Fruit fly (Drosophila melanogaster): ENCODE results near the gene CG17782.

Gene CG17782

DNA sequence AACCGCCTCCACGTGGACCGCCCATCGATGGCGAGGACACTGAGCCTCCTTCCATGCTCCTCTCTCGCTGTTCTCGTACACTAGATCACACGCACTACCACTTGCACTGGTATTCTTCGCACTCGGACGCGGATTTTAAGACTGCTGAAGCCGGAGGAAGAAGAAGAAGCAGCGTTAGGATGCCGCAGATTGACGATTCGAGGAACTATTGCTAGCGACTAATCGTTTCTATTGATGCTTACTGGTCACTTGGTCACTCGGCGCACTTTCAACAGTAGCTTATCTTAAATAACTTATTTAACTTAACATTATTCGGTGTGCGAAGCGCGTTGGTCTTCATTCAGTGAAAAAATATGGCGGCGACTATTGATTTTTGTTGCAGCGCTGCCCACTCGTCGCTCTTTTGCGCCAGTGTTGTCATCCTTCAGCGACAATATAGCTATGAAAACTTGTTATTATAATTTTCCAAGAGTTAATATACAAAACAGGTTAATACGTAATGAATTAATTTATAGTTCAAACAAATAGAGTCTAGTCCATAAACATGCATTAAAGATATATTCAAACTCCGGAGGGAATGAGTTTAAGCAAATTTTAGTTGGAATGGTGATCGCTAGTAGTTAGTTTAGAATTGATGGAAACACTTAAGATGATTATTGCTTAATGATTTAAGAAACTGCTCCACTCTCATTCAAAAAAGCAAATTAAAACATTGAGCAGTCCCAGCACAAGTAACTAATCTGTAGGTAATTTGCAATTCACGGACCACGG, 24.0 kb downstream of the CG17782 start, which contains the start of the genes CG5746 and CG6454 (continued):
- TF ChIP-seq BtbVII (GFP tag; optimal IDR thresholded peaks at IDR 0.05) (no peak), CG2875 (GFP tag; optimal IDR thresholded peaks at IDR 0.05) (no peak), CG3407 (GFP tag; optimal IDR thresholded peaks at IDR 0.05) (no peak), CG8281 (tag; optimal IDR thresholded peaks at IDR 0.05) (no peak), phol (tag; optimal IDR thresholded peaks at IDR 0.05) (peak; percentile 99)

DNA sequence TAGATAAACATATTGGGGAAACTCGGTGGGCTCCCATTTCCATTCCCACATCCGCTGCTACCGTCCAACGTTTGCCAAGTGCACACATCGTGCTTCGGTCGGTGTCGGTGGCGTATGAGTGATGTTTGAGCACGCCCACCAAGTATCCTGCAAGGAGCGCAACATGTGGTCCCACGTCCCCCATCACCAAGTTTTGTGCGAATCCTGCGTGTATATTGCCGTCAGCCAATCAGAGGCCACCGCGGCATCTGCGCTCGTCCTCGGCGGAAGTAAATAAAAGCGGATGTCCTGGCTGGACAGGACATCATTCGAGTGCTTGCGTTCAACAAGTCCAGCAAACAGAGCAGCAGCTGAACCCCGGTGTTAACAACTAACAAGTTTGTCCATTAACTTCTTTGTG, 31.3 kb downstream of the CG17782 start, which contains the start of gene Ms:
Gene Ms, plus strand, starts transcription at position 301 of the 400 bp plus-strand sequence.
- TF ChIP-seq Eip74EF (GFP tag; optimal IDR thresholded peaks at IDR 0.05) (no peak), CG7372 (GFP tag; IDR thresholded peaks at IDR 0.05) (0 out of 2 replicates have a peak, but pooled peaks have one; percentile 12), maf-S (GFP tag; optimal IDR thresholded peaks at IDR 0.05) (no peak)

DNA sequence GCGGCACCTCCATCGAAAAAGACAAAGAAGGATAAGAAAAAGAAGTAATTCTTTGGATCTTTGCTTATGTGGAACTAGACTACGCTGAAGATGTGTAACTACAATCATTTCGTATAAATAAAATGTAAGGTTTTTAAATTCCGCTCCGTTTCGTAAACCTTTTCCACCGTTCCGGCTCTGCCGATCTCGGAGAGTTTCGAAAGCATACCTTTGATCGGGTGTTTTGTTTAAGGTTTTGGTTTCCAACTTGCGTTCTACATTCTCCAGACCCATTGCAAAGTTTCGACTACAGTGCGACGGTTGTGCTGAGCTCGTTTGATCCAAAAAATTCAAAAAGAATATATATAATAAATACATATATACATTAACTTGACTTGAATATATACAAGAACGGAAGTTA, 35.9 kb downstream of the CG17782 start, which contains the start of gene CG6432:
Gene CG6432, plus strand, starts transcription at position 301 of the 400 bp plus-strand sequence.
- TF ChIP-seq CG1832 (GFP tag; optimal IDR thresholded peaks at IDR 0.05) = no peak
- TF ChIP-seq Dad (GFP tag; optimal IDR thresholded peaks at IDR 0.05) = no peak
- TF ChIP-seq CG15011 (GFP tag; optimal IDR thresholded peaks at IDR 0.05) = no peak
- TF ChIP-seq fd96Cb (tag; optimal IDR thresholded peaks at IDR 0.05) = no peak
- no peak for TF ChIP-seq sr (GFP tag; IDR thresholded peaks at IDR 0.05)
- TF ChIP-seq CG12071 (GFP tag; optimal IDR thresholded peaks at IDR 0.05) = no peak

DNA sequence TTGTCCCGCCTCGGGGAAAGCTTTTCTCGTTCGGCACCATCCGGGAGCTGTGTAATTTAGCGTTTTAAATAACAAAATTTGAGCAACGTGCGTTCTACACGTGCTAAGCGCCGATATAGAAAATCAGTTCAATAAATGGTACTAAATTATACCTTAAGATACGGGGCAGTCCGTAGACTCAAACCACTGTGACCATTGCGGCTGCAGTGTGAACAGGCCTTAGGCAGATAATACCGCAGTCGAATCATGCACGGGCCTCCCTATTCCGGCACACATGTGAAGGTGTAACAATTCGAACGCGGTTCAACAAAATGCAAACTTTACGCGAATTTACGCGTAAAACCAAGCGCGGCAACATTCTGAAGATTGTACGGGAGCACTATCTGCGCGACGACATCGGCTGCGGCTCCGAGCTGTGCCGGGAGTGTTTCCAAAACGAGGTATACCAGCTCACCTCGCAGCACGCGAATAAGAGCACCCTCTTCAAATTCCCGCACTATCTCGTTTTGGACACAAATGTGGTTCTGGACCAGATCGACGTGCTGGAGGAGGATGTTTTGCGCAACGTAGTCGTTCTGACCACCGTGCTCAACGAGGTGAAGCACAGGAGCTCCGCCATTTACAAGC, 39.3 kb downstream of the CG17782 start, which contains the start of the genes Rrp5 and Dis3:
Gene Rrp5, minus strand, starts transcription at position 135 of the 627 bp plus-strand sequence.
Gene Dis3, plus strand, starts transcription at position 252 of the 627 bp plus-strand sequence.
- TF ChIP-seq CHES-1-like (GFP tag; optimal IDR thresholded peaks at IDR 0.05) = peak; percentile 60
- TF ChIP-seq vfl (GFP tag; optimal IDR thresholded peaks at IDR 0.05) = no peak
- peak; percentile 64; the same call in 1 of the 2 replicates for TF ChIP-seq CG3847 (GFP tag; IDR thresholded peaks at IDR 0.05)
- no peak for TF ChIP-seq CG1233 (GFP tag; optimal IDR thresholded peaks at IDR 0.05)
- peak; percentile 94 for TF ChIP-seq CG30020 (tag; optimal IDR thresholded peaks at IDR 0.05)
- peak; percentile 52 for TF ChIP-seq sens-2 (GFP tag; IDR thresholded peaks at IDR 0.05)
- TF ChIP-seq CG15073 (GFP tag; optimal IDR thresholded peaks at IDR 0.05) = no peak
- TF ChIP-seq chm (GFP tag; IDR thresholded peaks at IDR 0.05) = peak; percentile 44
- TF ChIP-seq ara (GFP tag; IDR thresholded peaks at IDR 0.05) = 0 out of 2 replicates have a peak, but pooled peaks have one; percentile 50
- TF ChIP-seq al (GFP tag; IDR thresholded peaks at IDR 0.05) = 0 out of 2 replicates have a peak, but pooled peaks have one; percentile 10
- peak; percentile 78 for TF ChIP-seq vvl (GFP tag; IDR thresholded peaks at IDR 0.05)
- TF ChIP-seq Max (GFP tag; optimal IDR thresholded peaks at IDR 0.05) = peak; percentile 95
- TF ChIP-seq CG8089 (GFP tag; optimal IDR thresholded peaks at IDR 0.05) = peak; percentile 7
- no peak for TF ChIP-seq usp (GFP tag; optimal IDR thresholded peaks at IDR 0.05)
- TF ChIP-seq HLH4C (GFP tag; IDR thresholded peaks at IDR 0.05; ENCODE audit: partially characterized antibody) = peak; percentile 58; the same call in 2 of the 3 replicates
- peak; percentile 45 for TF ChIP-seq Dip3 (GFP tag; optimal IDR thresholded peaks at IDR 0.05)
- no peak for TF ChIP-seq so (GFP tag; IDR thresholded peaks at IDR 0.05)
- peak; percentile 44 for TF ChIP-seq CG9817 (tag; optimal IDR thresholded peaks at IDR 0.05)
- TF ChIP-seq CG9932 (GFP tag; IDR thresholded peaks at IDR 0.05) = peak; percentile 77
- peak; percentile 28; the same call in 1 of the 2 replicates for TF ChIP-seq Xrp1 (GFP tag; IDR thresholded peaks at IDR 0.05)
- no peak for TF ChIP-seq CG11723 (GFP tag; optimal IDR thresholded peaks at IDR 0.05)
- 0 out of 2 replicates have a peak, but pooled peaks have one; percentile 22 for TF ChIP-seq E2f1 (GFP tag; IDR thresholded peaks at IDR 0.05)
- TF ChIP-seq CG32767 (GFP tag; IDR thresholded peaks at IDR 0.05) = peak; percentile 31; the same call in 1 of the 2 replicates
- peak; percentile 77 for TF ChIP-seq sob (GFP tag; IDR thresholded peaks at IDR 0.05)
- peak; percentile 57 for TF ChIP-seq CG9876 (GFP tag; optimal IDR thresholded peaks at IDR 0.05)
- no peak for TF ChIP-seq CG43689 (GFP tag; IDR thresholded peaks at IDR 0.05)
- no peak for TF ChIP-seq pb (GFP tag; optimal IDR thresholded peaks at IDR 0.05)
- no peak for TF ChIP-seq Tbp (GFP tag; optimal IDR thresholded peaks at IDR 0.05)
- peak; percentile 36 for TF ChIP-seq Mad (GFP tag; optimal IDR thresholded peaks at IDR 0.05)
- peak; percentile 66 for TF ChIP-seq nmo (GFP tag; optimal IDR thresholded peaks at IDR 0.05)

All from whole organism, embryonic.